Fruit fly (Drosophila melanogaster) whole organism, embryonic: ENCODE measurements around the gene kdn.
A peak's percentile ranks its signal among the peaks of the same experiment; 100 is the strongest.

Experiments used
- Aef1 ChIP-seq: fragments of 200-800 bp; sonication (Bioruptor generic); IDR thresholded peaks from 3 replicates; pipeline ENCODE4 v1.3.6; 2022; ENCODE audit warnings: missing biosample characterization, missing genetic modification characterization
- Atf3 ChIP-seq: fragments of 200-800 bp; sonication (Bioruptor generic); optimal IDR thresholded peaks from 3 replicates; lab custom pipeline; 2016; ENCODE audit warnings: missing biosample characterization, missing genetic modification characterization
- CG10147 ChIP-seq: fragments of 200-800 bp; sonication (Bioruptor generic); optimal IDR thresholded peaks from 2 replicates; lab custom pipeline; 2019; ENCODE audit warnings: missing biosample characterization, mild to moderate bottlenecking, missing genetic modification characterization, moderate library complexity
- CG10209 ChIP-seq: fragments of 200-800 bp; sonication (Bioruptor generic); optimal IDR thresholded peaks from 3 replicates; lab custom pipeline; 2017; ENCODE audit warnings: missing biosample characterization, mild to moderate bottlenecking, missing genetic modification characterization, missing genetic modification reagents
- CG10366 ChIP-seq: fragments of 200-800 bp; sonication (Bioruptor generic); IDR thresholded peaks from 2 replicates; pipeline ENCODE4 v1.3.6; 2022; ENCODE audit warnings: missing biosample characterization, missing genetic modification characterization
- CG10565 ChIP-seq: fragments of 200-800 bp; sonication (Bioruptor generic); optimal IDR thresholded peaks from 3 replicates; lab custom pipeline; 2016; ENCODE audit warnings: missing biosample characterization, mild to moderate bottlenecking, missing genetic modification characterization
- CG12391 ChIP-seq: fragments of 200-800 bp; sonication (Bioruptor generic); optimal IDR thresholded peaks from 3 replicates; lab custom pipeline; 2018; ENCODE audit warnings: missing biosample characterization, mild to moderate bottlenecking, missing genetic modification characterization, moderate library complexity
- CG13287 ChIP-seq: fragments of 200-800 bp; sonication (Bioruptor generic); IDR thresholded peaks from 2 replicates; pipeline ENCODE4 v1.3.6; 2022; ENCODE audit warnings: missing biosample characterization, missing genetic modification characterization; ENCODE audit not compliant: partially characterized antibody
- CG30403 ChIP-seq: fragments of 200-800 bp; sonication (Bioruptor generic); optimal IDR thresholded peaks from 3 replicates; lab custom pipeline; 2016; ENCODE audit warnings: missing biosample characterization, missing genetic modification characterization
- CG4404 ChIP-seq: fragments of 200-800 bp; sonication (Bioruptor generic); IDR thresholded peaks from 2 replicates; pipeline ENCODE4 v1.3.6; 2022; ENCODE audit warnings: missing biosample characterization, missing genetic modification characterization
- CG4820 ChIP-seq: fragments of 200-800 bp; sonication (Bioruptor generic); optimal IDR thresholded peaks from 3 replicates; lab custom pipeline; 2016; ENCODE audit warnings: missing biosample characterization, missing genetic modification characterization
- CG4854 ChIP-seq: fragments of 200-800 bp; sonication (Bioruptor generic); optimal IDR thresholded peaks from 2 replicates; lab custom pipeline; 2016; ENCODE audit warnings: missing biosample characterization, missing genetic modification characterization, inconsistent platforms
- CG5953 ChIP-seq: fragments of 200-800 bp; sonication (Bioruptor generic); IDR thresholded peaks from 2 replicates; pipeline ENCODE4 v1.3.6; 2022; ENCODE audit warnings: missing biosample characterization, missing genetic modification characterization
- CG6175 ChIP-seq: fragments of 200-800 bp; sonication (Bioruptor generic); IDR thresholded peaks from 3 replicates; pipeline ENCODE4 v1.3.6; 2022; ENCODE audit warnings: missing biosample characterization, missing genetic modification characterization
- CG6272 ChIP-seq: fragments of 200-800 bp; sonication (Bioruptor generic); IDR thresholded peaks from 2 replicates; pipeline ENCODE4 v1.3.6; 2022; ENCODE audit warnings: missing biosample characterization, missing genetic modification characterization
- CG6654 ChIP-seq: fragments of 200-800 bp; sonication (Bioruptor generic); optimal IDR thresholded peaks from 2 replicates; lab custom pipeline; 2017; ENCODE audit warnings: missing biosample characterization, mild to moderate bottlenecking, missing genetic modification characterization
- CG6791 ChIP-seq: fragments of 200-800 bp; sonication (Bioruptor generic); IDR thresholded peaks from 3 replicates; pipeline ENCODE4 v1.3.6; 2022; ENCODE audit warnings: missing biosample characterization, missing genetic modification characterization; ENCODE audit not compliant: partially characterized antibody
- CG7556 ChIP-seq: fragments of 200-800 bp; sonication (Bioruptor generic); optimal IDR thresholded peaks from 2 replicates; lab custom pipeline; 2017; ENCODE audit warnings: missing biosample characterization, mild to moderate bottlenecking, missing genetic modification characterization
- CG9797 ChIP-seq: fragments of 200-800 bp; sonication (Bioruptor generic); optimal IDR thresholded peaks from 3 replicates; lab custom pipeline; 2018; ENCODE audit warnings: missing biosample characterization, mild to moderate bottlenecking, missing genetic modification characterization
- Camta ChIP-seq: fragments of 200-800 bp; sonication (Bioruptor generic); optimal IDR thresholded peaks from 2 replicates; lab custom pipeline; 2016; ENCODE audit warnings: missing biosample characterization, missing genetic modification characterization
- Chrac-16 ChIP-seq: fragments of 200-800 bp; sonication (Bioruptor generic); optimal IDR thresholded peaks from 3 replicates; lab custom pipeline; 2016; ENCODE audit warnings: missing biosample characterization, missing genetic modification characterization
- CkIIα-i1 ChIP-seq: fragments of 200-800 bp; sonication (Bioruptor generic); IDR thresholded peaks from 2 replicates; pipeline ENCODE4 v1.3.6; 2022; ENCODE audit warnings: missing biosample characterization, missing genetic modification characterization
- Dref ChIP-seq: fragments of 200-800 bp; sonication (Bioruptor generic); IDR thresholded peaks from 2 replicates; pipeline ENCODE4 v1.3.6; 2022; ENCODE audit warnings: missing biosample characterization, missing genetic modification characterization
- Ets97D ChIP-seq: fragments of 200-800 bp; sonication (Bioruptor generic); optimal IDR thresholded peaks from 3 replicates; lab custom pipeline; 2016; ENCODE audit warnings: missing biosample characterization, missing genetic modification characterization
- Fer1 ChIP-seq: fragments of 200-800 bp; sonication (Bioruptor generic); optimal IDR thresholded peaks from 2 replicates; lab custom pipeline; 2017; ENCODE audit warnings: missing biosample characterization, mild to moderate bottlenecking, missing genetic modification characterization
- Gsc ChIP-seq: fragments of 200-800 bp; sonication (Bioruptor generic); IDR thresholded peaks from 2 replicates; pipeline ENCODE4 v1.3.6; 2022; ENCODE audit warnings: missing biosample characterization, missing genetic modification characterization
- Hr78 ChIP-seq, 2 experiments: fragments of 200-800 bp in 1 of 2; fragments of >200 bp in 1 of 2; sonication (Bioruptor generic) in 1 of 2; optimal IDR thresholded peaks; 2 replicates each; lab custom pipeline; 2017 to 2019; ENCODE audit warnings: missing biosample characterization in 2 of 2, missing genetic modification characterization in 2 of 2, mild to moderate bottlenecking in 1 of 2, moderate library complexity in 1 of 2
- Optix ChIP-seq: fragments of 200-800 bp; sonication (Bioruptor generic); IDR thresholded peaks from 3 replicates; pipeline ENCODE4 v1.3.6; 2022; ENCODE audit warnings: missing biosample characterization, missing genetic modification characterization
- Pdp1 ChIP-seq, 2 experiments: fragments of 200-800 bp; sonication (Bioruptor generic); optimal IDR thresholded peaks; 3 replicates each; lab custom pipeline; 2016; ENCODE audit warnings: missing biosample characterization in 2 of 2, missing genetic modification characterization in 2 of 2, mild to moderate bottlenecking in 1 of 2, moderate library complexity in 1 of 2
- Six4 ChIP-seq: fragments of 200-800 bp; sonication (Bioruptor generic); optimal IDR thresholded peaks from 2 replicates; lab custom pipeline; 2016; ENCODE audit warnings: missing biosample characterization, missing genetic modification characterization
- Usf ChIP-seq: fragments of 200-800 bp; sonication (Bioruptor generic); optimal IDR thresholded peaks from 2 replicates; lab custom pipeline; 2017; ENCODE audit warnings: missing genotype, missing biosample characterization, missing genetic modification characterization
- cas ChIP-seq: fragments of 200-800 bp; sonication (Bioruptor generic); IDR thresholded peaks from 2 replicates; pipeline ENCODE4 v1.3.6; 2022; ENCODE audit warnings: missing biosample characterization, missing genetic modification characterization
- chm ChIP-seq: fragments of 200-800 bp; sonication (Bioruptor generic); IDR thresholded peaks from 2 replicates; pipeline ENCODE4 v1.3.6; 2022; ENCODE audit warnings: missing biosample characterization, missing genetic modification characterization
- emc ChIP-seq: fragments of 200-800 bp; sonication (Bioruptor generic); optimal IDR thresholded peaks from 2 replicates; lab custom pipeline; 2016; ENCODE audit warnings: missing biosample characterization, missing genetic modification characterization
- fd102C ChIP-seq: fragments of 200-800 bp; sonication (Bioruptor generic); optimal IDR thresholded peaks from 2 replicates; lab custom pipeline; 2018; ENCODE audit warnings: missing biosample characterization, mild to moderate bottlenecking, missing genetic modification characterization, moderate library complexity
- fd3F ChIP-seq: fragments of 200-800 bp; sonication (Bioruptor generic); optimal IDR thresholded peaks from 2 replicates; lab custom pipeline; 2018; ENCODE audit warnings: missing biosample characterization, mild to moderate bottlenecking, missing genetic modification characterization, moderate library complexity
- ftz-f1 ChIP-seq: fragments of 200-800 bp; sonication (Bioruptor generic); optimal IDR thresholded peaks from 2 replicates; lab custom pipeline; 2016; ENCODE audit warnings: missing biosample characterization, missing genetic modification characterization
- gcm2 ChIP-seq: fragments of 200-800 bp; sonication (Bioruptor generic); optimal IDR thresholded peaks from 2 replicates; lab custom pipeline; 2016; ENCODE audit warnings: missing biosample characterization, missing genetic modification characterization
- gem ChIP-seq: fragments of 200-800 bp; sonication (Bioruptor generic); optimal IDR thresholded peaks from 2 replicates; lab custom pipeline; 2019; ENCODE audit warnings: missing biosample characterization, mild to moderate bottlenecking, missing genetic modification characterization, moderate library complexity
- hbn ChIP-seq: fragments of 200-800 bp; sonication (Bioruptor generic); IDR thresholded peaks from 2 replicates; pipeline ENCODE4 v1.3.6; 2022; ENCODE audit warnings: missing biosample characterization, missing genetic modification characterization; ENCODE audit not compliant: partially characterized antibody
- hkb ChIP-seq, 2 experiments: fragments of 200-800 bp in 1 of 2; fragments of >200 bp in 1 of 2; sonication (Bioruptor generic) in 1 of 2; IDR thresholded peaks in 1 of 2; optimal IDR thresholded peaks in 1 of 2; 2 replicates each; pipeline versions ENCODE4 v1.3.6 to Lab custom; 2017 to 2022; ENCODE audit warnings: missing biosample characterization in 1 of 2, missing genetic modification characterization in 1 of 2
- pho ChIP-seq: fragments of 200-800 bp; sonication (Bioruptor generic); optimal IDR thresholded peaks from 2 replicates; lab custom pipeline; 2016; ENCODE audit warnings: missing biosample characterization, missing genetic modification characterization
- pita ChIP-seq: fragments of 200-800 bp; sonication (Bioruptor generic); optimal IDR thresholded peaks from 2 replicates; lab custom pipeline; 2017; ENCODE audit warnings: missing biosample characterization, mild to moderate bottlenecking, missing genetic modification characterization
- sens ChIP-seq: fragments of 200-800 bp; sonication (Bioruptor generic); peaks from one replicate; lab custom pipeline; 2016; ENCODE audit warnings: missing biosample characterization, missing genetic modification characterization
- seq ChIP-seq: fragments of 200-800 bp; sonication (Bioruptor generic); IDR thresholded peaks from 2 replicates; pipeline ENCODE4 v1.3.6; 2022; ENCODE audit warnings: missing biosample characterization, missing genetic modification characterization
- sna ChIP-seq: fragments of 200-800 bp; sonication (Bioruptor generic); IDR thresholded peaks from 2 replicates; pipeline ENCODE4 v1.3.6; 2022; ENCODE audit warnings: missing biosample characterization, missing genetic modification characterization; ENCODE audit not compliant: partially characterized antibody
- stc ChIP-seq: fragments of 200-800 bp; sonication (Bioruptor generic); IDR thresholded peaks from 2 replicates; pipeline ENCODE4 v1.3.6; 2022; ENCODE audit warnings: missing biosample characterization, missing genetic modification characterization
- sug ChIP-seq: fragments of 200-800 bp; optimal IDR thresholded peaks from 2 replicates; lab custom pipeline; 2019; ENCODE audit warnings: missing biosample characterization, mild to moderate bottlenecking, missing genetic modification characterization, moderate library complexity

The kdn gene

dm6 chrX:6351917-6352768, 1.7 kb downstream of the kdn start (continued):
- TF ChIP-seq fd102C (GFP tag; lab: Kevin White, UChicago) (no peak), seq (GFP tag; lab: Robert Waterston, UW) (no peak), Pdp1 (GFP tag; optimal IDR thresholded peaks at IDR 0.05; lab: Kevin White, UChicago) (peak in 1 of 2 experiments; percentile 27), CG12391 (no peak), CG6791 (GFP tag; lab: Robert Waterston, UW) (0 out of 3 replicates have a peak, but pooled peaks have one; percentile 39), Dref (GFP tag; lab: Robert Waterston, UW) (0 out of 2 replicates have a peak, but pooled peaks have one; percentile 25), CG9797 (GFP tag; lab: Kevin White, UChicago) (peak; percentile 84), CG6654 (GFP tag; lab: Kevin White, UChicago) (no peak), Optix (GFP tag; lab: Robert Waterston, UW) (peak; percentile 36; the same call in 1 of the 3 replicates), Camta (no peak), emc (GFP tag; lab: Kevin White, UChicago) (no peak), CG10147 (GFP tag; lab: Kevin White, UChicago) (no peak), CG13287 (GFP tag; lab: Robert Waterston, UW) (peak; percentile 27; the same call in 1 of the 2 replicates), Ets97D (GFP tag; lab: Kevin White, UChicago) (peak; percentile 73), CG30403 (GFP tag; lab: Kevin White, UChicago) (no peak), stc (no peak), CG6272 (GFP tag; lab: Robert Waterston, UW) (no peak), CG7556 (no peak), sna (GFP tag; lab: Robert Waterston, UW) (no peak), hbn (0 out of 2 replicates have a peak, but pooled peaks have one; percentile 17), gem (tag; lab: Kevin White, UChicago) (no peak), CG4854 (no peak), Six4 (GFP tag; lab: Kevin White, UChicago) (no peak), CG4820 (GFP tag; lab: Kevin White, UChicago) (no peak), fd3F (no peak), Usf (GFP tag; lab: Kevin White, UChicago) (no peak), cas (GFP tag; lab: Robert Waterston, UW) (no peak), CG10366 (GFP tag; lab: Robert Waterston, UW) (no peak), sug (peak; percentile 25), Atf3 (no peak), CG10209 (GFP tag; lab: Kevin White, UChicago) (peak; percentile 9), CG10565 (GFP tag; lab: Kevin White, UChicago) (no peak), Aef1 (GFP tag; lab: Robert Waterston, UW) (no peak), pita (no peak), hkb (optimal IDR thresholded peaks at IDR 0.05; lab: Kevin White, UChicago) (peak; percentile 49), hkb (GFP tag; IDR thresholded peaks at IDR 0.05; lab: Robert Waterston, UW) (peak; percentile 39; the same call in 1 of the 2 replicates), CG4404 (GFP tag; lab: Robert Waterston, UW) (no peak), Chrac-16 (GFP tag; lab: Kevin White, UChicago) (no peak), pho (peak; percentile 4), CkIIα-i1 (no peak), Gsc (GFP tag; lab: Robert Waterston, UW) (no peak), gcm2 (GFP tag; lab: Kevin White, UChicago) (no peak), CG6175 (0 out of 3 replicates have a peak, but pooled peaks have one; percentile 21), CG5953 (GFP tag; lab: Robert Waterston, UW) (no peak), ftz-f1 (GFP tag; lab: Kevin White, UChicago) (no peak), Hr78 (GFP tag; optimal IDR thresholded peaks at IDR 0.05; lab: Kevin White, UChicago) (no peak), Fer1 (GFP tag; lab: Kevin White, UChicago) (peak; percentile 4), sens (GFP tag; lab: Kevin White, UChicago) (peak; percentile 35), chm (GFP tag; lab: Robert Waterston, UW) (peak; percentile 57; the same call in 1 of the 2 replicates)
